Fruit fly (Drosophila melanogaster) whole organism, wandering third instar larva: ENCODE results near the gene Ir7c.

Source experiments
- Dfd ChIP-seq: fragments of >200 bp; optimal IDR thresholded peaks from 2 replicates; lab custom pipeline; 2017; ENCODE audit warnings: missing biosample characterization, missing genetic modification characterization
- GATAd ChIP-seq: sonication (Bioruptor generic); optimal IDR thresholded peaks from 2 replicates; lab custom pipeline; 2016; ENCODE audit warnings: missing biosample characterization, missing genetic modification characterization
- Myc ChIP-seq: fragments of >200 bp; optimal IDR thresholded peaks from 2 replicates; lab custom pipeline; 2017
- Rel ChIP-seq, 2 experiments: fragments of 200-800 bp; sonication (Bioruptor generic) in 1 of 2; optimal IDR thresholded peaks; 2 replicates in 1 of 2; 3 replicates in 1 of 2; lab custom pipeline; 2016 to 2019; ENCODE audit warnings: mild to moderate bottlenecking in 2 of 2, missing biosample characterization in 2 of 2, missing genetic modification characterization in 2 of 2, moderate library complexity in 1 of 2
- fru ChIP-seq: fragments of 200-800 bp; sonication (Bioruptor generic); optimal IDR thresholded peaks from 3 replicates; lab custom pipeline; 2016; ENCODE audit warnings: missing biosample characterization, mild to moderate bottlenecking, missing genetic modification characterization
- h ChIP-seq: fragments of 200-800 bp; sonication (Bioruptor generic); optimal IDR thresholded peaks from 3 replicates; lab custom pipeline; 2016; ENCODE audit warnings: missing biosample characterization, mild to moderate bottlenecking, missing genetic modification characterization
- jim ChIP-seq: fragments of 175-275, 200-325 bp; sonication (Bioruptor generic); optimal IDR thresholded peaks from 2 replicates; lab custom pipeline; 2016; ENCODE audit warnings: missing biosample characterization, mild to moderate bottlenecking, missing genetic modification characterization
- pan ChIP-seq: fragments of >200 bp; optimal IDR thresholded peaks from 2 replicates; lab custom pipeline; 2017
- psq ChIP-seq: fragments of 200-800 bp; sonication (Bioruptor generic); optimal IDR thresholded peaks from 3 replicates; lab custom pipeline; 2017; ENCODE audit warnings: missing biosample characterization, mild to moderate bottlenecking, missing genetic modification characterization, moderate library complexity
- rgr ChIP-seq: fragments of 200-800 bp; sonication (Bioruptor generic); optimal IDR thresholded peaks from 3 replicates; lab custom pipeline; 2016; ENCODE audit warnings: missing biosample characterization, mild to moderate bottlenecking, missing genetic modification characterization
- sage ChIP-seq: fragments of 200-800 bp; sonication (Bioruptor generic); optimal IDR thresholded peaks from 2 replicates; lab custom pipeline; 2016; ENCODE audit warnings: missing biosample characterization, mild to moderate bottlenecking, missing genetic modification characterization
- sv ChIP-seq: fragments of 200-800 bp; sonication (Bioruptor generic); optimal IDR thresholded peaks from 3 replicates; lab custom pipeline; 2016; ENCODE audit warnings: missing biosample characterization, missing genetic modification characterization

DNA sequence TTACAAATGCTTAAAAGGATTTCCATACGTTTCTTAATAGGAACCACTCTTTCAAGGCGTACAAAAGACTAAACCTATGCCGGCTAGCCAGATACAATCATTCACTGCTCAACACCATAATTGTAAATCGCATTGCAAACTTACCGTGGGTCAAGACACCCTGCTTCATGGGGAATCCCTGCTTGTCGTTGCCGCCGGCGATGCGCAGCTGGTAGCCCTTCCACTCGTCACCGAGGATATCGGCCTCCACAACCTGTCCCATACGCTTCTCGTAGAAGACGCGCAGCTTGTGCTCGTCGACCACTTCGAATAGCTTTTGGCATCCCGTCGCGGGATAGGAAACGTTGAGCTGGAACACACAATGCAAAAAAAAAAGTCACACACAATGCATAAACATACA, 26.5 kb downstream of the Ir7c start:
- TF ChIP-seq rgr: no peak
- no peak for TF ChIP-seq jim (GFP tag; lab: Kevin White, UChicago)
- TF ChIP-seq sage (GFP tag; lab: Kevin White, UChicago): no peak
- TF ChIP-seq Myc: no peak
- TF ChIP-seq h (GFP tag; lab: Kevin White, UChicago): no peak
- no peak for TF ChIP-seq Dfd (GFP tag; lab: Kevin White, UChicago)
- no peak for TF ChIP-seq fru (GFP tag; lab: Kevin White, UChicago)
- no peak for TF ChIP-seq GATAd
- no peak for TF ChIP-seq Rel (GFP tag; optimal IDR thresholded peaks at IDR 0.05; lab: Kevin White, UChicago)
- TF ChIP-seq Rel (tag; optimal IDR thresholded peaks at IDR 0.05; lab: Kevin White, UChicago): peak; percentile 88
- TF ChIP-seq pan (lab: Kevin White, UChicago): no peak
- no peak for TF ChIP-seq psq (GFP tag; lab: Kevin White, UChicago)
- TF ChIP-seq sv: no peak
